Worm (Caenorhabditis elegans) whole organism, young adult: ENCODE measurements around the gene AC3.12.

ENCODE experiments used
- F39B2.1 ChIP-seq: fragments of 200-800 bp; sonication (Bioruptor generic); IDR thresholded peaks from 2 replicates; pipeline ENCODE4 v1.3.6; 2022; ENCODE audit warnings: missing genetic modification reagents, missing genetic modification characterization, missing compliant biosample characterization
- F57C9.4 ChIP-seq: sonication (generic microtip); optimal IDR thresholded peaks from 2 replicates; lab custom pipeline; 2017; ENCODE audit warnings: mild to moderate bottlenecking, missing genetic modification characterization, missing compliant biosample characterization
- T07F8.4 ChIP-seq: sonication (generic microtip); optimal IDR thresholded peaks from 2 replicates; lab custom pipeline; 2016; ENCODE audit warnings: mild to moderate bottlenecking, missing genetic modification characterization, moderate library complexity, missing compliant biosample characterization
- akir-1 ChIP-seq: fragments of 200-800 bp; sonication (Bioruptor generic); optimal IDR thresholded peaks from 2 replicates; lab custom pipeline; 2018; ENCODE audit warnings: mild to moderate bottlenecking, missing genetic modification characterization, moderate library complexity, missing compliant biosample characterization
- aptf-2 ChIP-seq: fragments of 200-800 bp; sonication (Bioruptor generic); conservative IDR thresholded peaks from 2 replicates; pipeline ENCODE4 v1.3.6; 2022; ENCODE audit warnings: missing genetic modification reagents, missing genetic modification characterization, missing compliant biosample characterization
- cebp-1 ChIP-seq, 2 experiments: fragments of 200-800 bp in 1 of 2; sonication (Bioruptor generic) in 1 of 2; sonication (generic microtip) in 1 of 2; IDR thresholded peaks in 1 of 2; optimal IDR thresholded peaks in 1 of 2; 2 replicates each; pipeline versions ENCODE4 v1.3.6 to Lab custom; 2017 to 2022; ENCODE audit warnings: missing compliant biosample characterization in 2 of 2, missing genetic modification characterization in 2 of 2, mild to moderate bottlenecking in 1 of 2, missing genetic modification reagents in 1 of 2, moderate library complexity in 1 of 2
- ceh-27 ChIP-seq: fragments of 200-800 bp; sonication (Bioruptor generic); optimal IDR thresholded peaks from 2 replicates; lab custom pipeline; 2018; ENCODE audit warnings: mild to moderate bottlenecking, missing genetic modification characterization, moderate library complexity, missing compliant biosample characterization
- ceh-79 ChIP-seq: sonication (generic microtip); optimal IDR thresholded peaks from 2 replicates; lab custom pipeline; 2017; ENCODE audit warnings: mild to moderate bottlenecking, missing genetic modification characterization, missing compliant biosample characterization
- egl-44 ChIP-seq: fragments of 200-800 bp; sonication (Bioruptor generic); IDR thresholded peaks from 2 replicates; pipeline ENCODE4 v1.3.6; 2022; ENCODE audit warnings: missing genetic modification reagents, missing genetic modification characterization, missing compliant biosample characterization
- let-607 ChIP-seq, 2 experiments: fragments of 200-800 bp in 1 of 2; sonication (Bioruptor generic) in 1 of 2; sonication (generic microtip) in 1 of 2; optimal IDR thresholded peaks; 2 replicates each; lab custom pipeline; 2016 to 2018; ENCODE audit warnings: mild to moderate bottlenecking in 2 of 2, missing compliant biosample characterization in 2 of 2, missing genetic modification characterization in 2 of 2, moderate library complexity in 2 of 2, missing genotype in 1 of 2
- madf-3 ChIP-seq: fragments of 200-800 bp; sonication (Bioruptor generic); IDR thresholded peaks from 2 replicates; pipeline ENCODE4 v1.3.6; 2022; ENCODE audit warnings: missing genetic modification reagents, missing genetic modification characterization, missing compliant biosample characterization
- mcd-1 ChIP-seq: fragments of 200-800 bp; sonication (Bioruptor generic); IDR thresholded peaks from 2 replicates; pipeline ENCODE4 v1.3.6; 2022; ENCODE audit warnings: missing genetic modification reagents, missing genetic modification characterization, missing compliant biosample characterization
- sdz-38 ChIP-seq: sonication (generic microtip); optimal IDR thresholded peaks from 2 replicates; lab custom pipeline; 2016; ENCODE audit warnings: missing genotype, missing genetic modification characterization, missing compliant biosample characterization
- tbp1 ChIP-seq: fragments of 200-800 bp; sonication (Bioruptor generic); optimal IDR thresholded peaks from 2 replicates; lab custom pipeline; 2018; ENCODE audit warnings: mild to moderate bottlenecking, missing genetic modification characterization, missing compliant biosample characterization
- ztf-22 ChIP-seq: fragments of 200-800 bp; sonication (Bioruptor generic); optimal IDR thresholded peaks from 2 replicates; lab custom pipeline; 2018; ENCODE audit warnings: mild to moderate bottlenecking, missing genetic modification characterization, moderate library complexity, missing compliant biosample characterization

The AC3.12 gene

ce11 chrV:10333843-10334242 lies 45.4 kb downstream of the AC3.12 start (continued):
- TF ChIP-seq cebp-1 (GFP tag; IDR thresholded peaks at IDR 0.05; lab: Robert Waterston, UW) = no peak
- TF ChIP-seq cebp-1 (tag; optimal IDR thresholded peaks at IDR 0.05; lab: Kevin White, UChicago) = peak; percentile 57
- no peak for TF ChIP-seq aptf-2 (GFP tag; lab: Robert Waterston, UW)
- peak; percentile 6 for TF ChIP-seq tbp1 (GFP tag; lab: Kevin White, UChicago)
- no peak for TF ChIP-seq T07F8.4
- TF ChIP-seq sdz-38 (tag; lab: Kevin White, UChicago) = no peak
- TF ChIP-seq akir-1 (GFP tag; lab: Kevin White, UChicago) = no peak
- TF ChIP-seq F57C9.4 (tag; lab: Kevin White, UChicago) = no peak
- TF ChIP-seq let-607 (tag; optimal IDR thresholded peaks at IDR 0.05; lab: Kevin White, UChicago) = peak; percentile 33 to 43
- no peak for TF ChIP-seq ceh-79 (tag; lab: Kevin White, UChicago)
- peak; percentile 63 for TF ChIP-seq ztf-22 (GFP tag; lab: Kevin White, UChicago)
- no peak for TF ChIP-seq mcd-1
- TF ChIP-seq F39B2.1 = no peak
- TF ChIP-seq ceh-27 (GFP tag; lab: Kevin White, UChicago) = no peak
- TF ChIP-seq, all 124 proteins: peak for 12

DNA sequence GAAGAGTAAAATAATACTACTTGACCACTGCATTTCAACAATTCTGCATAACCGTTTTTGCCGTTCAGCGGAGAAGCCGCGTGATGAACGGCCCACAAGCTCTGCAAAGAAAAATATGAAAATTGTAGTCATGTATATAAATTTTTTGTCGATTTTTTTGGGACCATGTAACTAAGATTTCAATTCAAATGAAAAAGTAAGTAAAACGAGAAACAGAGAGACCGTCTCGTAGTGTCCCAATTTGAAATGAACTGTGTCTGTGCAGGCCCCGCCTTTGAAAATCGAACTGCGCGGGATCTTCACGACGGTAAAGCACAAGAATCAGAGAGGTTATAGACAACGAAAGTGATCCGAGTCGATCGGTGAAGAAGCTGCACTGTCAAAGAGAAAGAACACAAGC lies 47.2 kb downstream of the AC3.12 start, which contains the start of gene crm-1:
TSS of gene crm-1 (minus strand) at position 101 of the 400 bp plus-strand sequence.
- no peak for TF ChIP-seq egl-44
- TF ChIP-seq madf-3 (GFP tag; lab: Robert Waterston, UW) = 0 out of 2 replicates have a peak, but pooled peaks have one; percentile 22
- TF ChIP-seq, all 124 proteins: peak for 1
